Worm (Caenorhabditis elegans): ENCODE results near the gene F09F7.5.
A peak's percentile ranks its signal among the peaks of the same experiment; 100 is the strongest.

Gene F09F7.5

ce11 chrIII:5582766-5583165 lies 36.0 kb downstream of the F09F7.5 start, which contains the start of the genes F56D2.8 and uev-2:
Gene F56D2.8 (minus strand): TSS chrIII:5582866.
Gene uev-2 (plus strand): TSS chrIII:5583125.
- TF ChIP-seq cog-1 (tag; optimal IDR thresholded peaks at IDR 0.05), result no peak
- TF ChIP-seq tab-1 (GFP tag; IDR thresholded peaks at IDR 0.05), result no peak
- no peak for TF ChIP-seq ztf-29 (GFP tag; IDR thresholded peaks at IDR 0.05)
- no peak for TF ChIP-seq klf-2 (GFP tag; conservative IDR thresholded peaks at IDR 0.05)
- no peak for TF ChIP-seq T22C8.4 (GFP tag; IDR thresholded peaks at IDR 0.05)
- TF ChIP-seq ref-1 (GFP tag; conservative IDR thresholded peaks at IDR 0.05), result no peak
- TF ChIP-seq med-1 (GFP tag; optimal IDR thresholded peaks at IDR 0.05; ENCODE audit: insufficient read depth), result no peak
- TF ChIP-seq ztf-23 (GFP tag; IDR thresholded peaks at IDR 0.05), result no peak
- no peak for TF ChIP-seq flt-1 (GFP tag; IDR thresholded peaks at IDR 0.05)

ce11 chrIII:5584647-5585046 lies 37.9 kb downstream of the F09F7.5 start, which contains the start of gene F56D2.3:
Gene F56D2.3 (plus strand): TSS chrIII:5584947.
- TF ChIP-seq tab-1 (GFP tag; IDR thresholded peaks at IDR 0.05) (no peak), flt-1 (GFP tag; IDR thresholded peaks at IDR 0.05) (no peak), med-1 (GFP tag; optimal IDR thresholded peaks at IDR 0.05; ENCODE audit: insufficient read depth) (no peak), ztf-29 (GFP tag; IDR thresholded peaks at IDR 0.05) (no peak), cog-1 (tag; optimal IDR thresholded peaks at IDR 0.05) (no peak), T22C8.4 (GFP tag; IDR thresholded peaks at IDR 0.05) (no peak), ztf-23 (GFP tag; IDR thresholded peaks at IDR 0.05) (no peak), klf-2 (GFP tag; conservative IDR thresholded peaks at IDR 0.05) (no peak), ref-1 (GFP tag; conservative IDR thresholded peaks at IDR 0.05) (no peak)

DNA sequence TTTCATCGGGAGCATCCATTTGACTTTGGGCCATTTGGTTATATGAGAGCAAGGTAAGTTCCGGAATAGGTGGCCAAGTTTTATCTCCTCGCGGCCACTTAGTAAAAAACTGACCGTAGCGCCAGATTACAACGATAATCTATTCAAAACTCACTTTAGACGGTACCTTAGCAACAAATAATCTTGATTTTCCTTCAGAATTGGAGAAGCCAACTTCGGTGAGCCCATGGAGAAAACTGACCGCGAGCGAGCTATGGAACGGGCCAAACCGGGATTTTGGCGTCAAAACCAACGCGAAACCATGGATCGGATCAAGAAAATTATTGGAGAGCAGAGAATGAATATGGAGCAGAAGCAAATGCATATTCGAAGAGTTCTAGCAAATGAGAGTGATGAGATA lies 38.9 kb downstream of the F09F7.5 start:
- no peak for TF ChIP-seq med-1 (GFP tag; optimal IDR thresholded peaks at IDR 0.05; ENCODE audit: insufficient read depth)
- no peak for TF ChIP-seq ztf-23 (GFP tag; IDR thresholded peaks at IDR 0.05)
- TF ChIP-seq ref-1 (GFP tag; conservative IDR thresholded peaks at IDR 0.05), result no peak
- TF ChIP-seq T22C8.4 (GFP tag; IDR thresholded peaks at IDR 0.05), result no peak
- TF ChIP-seq ztf-29 (GFP tag; IDR thresholded peaks at IDR 0.05), result no peak
- no peak for TF ChIP-seq flt-1 (GFP tag; IDR thresholded peaks at IDR 0.05)
- TF ChIP-seq klf-2 (GFP tag; conservative IDR thresholded peaks at IDR 0.05), result no peak
- TF ChIP-seq tab-1 (GFP tag; IDR thresholded peaks at IDR 0.05), result no peak
- no peak for TF ChIP-seq cog-1 (tag; optimal IDR thresholded peaks at IDR 0.05)

DNA sequence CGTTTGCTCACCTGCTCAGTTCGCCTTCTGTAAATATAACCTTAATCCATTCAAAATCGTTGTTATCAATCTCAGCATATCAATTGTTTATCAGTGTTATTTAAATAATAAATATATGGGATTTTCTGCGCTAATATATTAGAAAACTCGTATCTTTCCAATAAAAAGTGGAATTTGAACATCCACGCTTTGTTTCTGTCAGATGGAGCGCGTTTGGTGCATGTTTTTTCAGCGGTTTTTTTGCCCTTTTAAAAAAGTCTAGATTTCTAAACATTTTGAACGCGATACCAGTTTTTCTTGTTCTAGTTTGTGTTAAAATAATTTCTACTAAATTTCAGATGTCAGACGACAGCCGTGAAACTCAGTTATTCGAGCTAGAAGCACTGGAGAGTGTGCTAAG lies 40.1 kb downstream of the F09F7.5 start, which contains the start of gene F56D2.2:
Gene F56D2.2 (plus strand): TSS at position 339 of the 400 bp plus-strand sequence.
- TF ChIP-seq klf-2 (GFP tag; conservative IDR thresholded peaks at IDR 0.05) (no peak), flt-1 (GFP tag; IDR thresholded peaks at IDR 0.05) (0 out of 2 replicates have a peak, but pooled peaks have one; percentile 44), cog-1 (tag; optimal IDR thresholded peaks at IDR 0.05) (no peak), med-1 (GFP tag; optimal IDR thresholded peaks at IDR 0.05; ENCODE audit: insufficient read depth) (no peak)

ce11 chrIII:5588746-5589145 lies 42.0 kb downstream of the F09F7.5 start:
- no peak for TF ChIP-seq tab-1 (GFP tag; IDR thresholded peaks at IDR 0.05)
- no peak for TF ChIP-seq T22C8.4 (GFP tag; IDR thresholded peaks at IDR 0.05)
- TF ChIP-seq ztf-29 (GFP tag; IDR thresholded peaks at IDR 0.05), result no peak
- TF ChIP-seq cog-1 (tag; optimal IDR thresholded peaks at IDR 0.05), result no peak
- TF ChIP-seq ref-1 (GFP tag; conservative IDR thresholded peaks at IDR 0.05), result no peak
- TF ChIP-seq klf-2 (GFP tag; conservative IDR thresholded peaks at IDR 0.05), result no peak
- TF ChIP-seq ztf-23 (GFP tag; IDR thresholded peaks at IDR 0.05), result no peak
- no peak for TF ChIP-seq flt-1 (GFP tag; IDR thresholded peaks at IDR 0.05)
- no peak for TF ChIP-seq med-1 (GFP tag; optimal IDR thresholded peaks at IDR 0.05; ENCODE audit: insufficient read depth)

DNA sequence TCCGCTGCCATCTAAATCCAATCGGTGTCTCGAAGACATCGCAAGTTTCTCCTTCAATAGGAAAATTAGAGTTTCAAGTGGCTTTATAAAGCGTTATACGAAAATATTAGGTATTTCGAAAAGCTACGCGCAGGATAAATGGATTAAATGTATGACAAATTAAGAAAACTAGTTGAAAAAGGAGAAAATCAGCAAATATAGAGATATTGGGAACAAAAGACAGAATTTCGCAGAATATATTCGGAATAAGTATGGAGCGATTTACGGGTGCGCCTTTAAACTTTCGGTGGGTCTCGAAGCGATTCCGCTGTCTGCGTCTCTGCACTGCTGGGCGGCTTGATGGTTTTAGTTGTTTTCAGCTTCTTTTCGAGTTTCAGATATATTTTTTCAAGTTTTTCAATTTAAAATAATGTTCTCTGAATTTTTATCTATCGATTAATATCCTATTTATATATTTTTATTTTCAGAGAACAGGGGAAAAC lies 44.9 kb downstream of the F09F7.5 start, which contains the start of the genes ddx-15 and ucr-1:
Gene ddx-15 (minus strand): TSS at position 51 of the 482 bp plus-strand sequence.
Gene ucr-1 (plus strand): TSS at position 468 of the 482 bp plus-strand sequence.
- TF ChIP-seq flt-1 (GFP tag; IDR thresholded peaks at IDR 0.05) (no peak), ztf-23 (GFP tag; IDR thresholded peaks at IDR 0.05) (0 out of 2 replicates have a peak, but pooled peaks have one; percentile 39)

- no peak for TF ChIP-seq ref-1 (GFP tag; conservative IDR thresholded peaks at IDR 0.05)
- no peak for TF ChIP-seq ztf-23 (GFP tag; IDR thresholded peaks at IDR 0.05)
- no peak for TF ChIP-seq cog-1 (tag; optimal IDR thresholded peaks at IDR 0.05)
- no peak for TF ChIP-seq flt-1 (GFP tag; IDR thresholded peaks at IDR 0.05)
- no peak for TF ChIP-seq tab-1 (GFP tag; IDR thresholded peaks at IDR 0.05)
- no peak for TF ChIP-seq klf-2 (GFP tag; conservative IDR thresholded peaks at IDR 0.05)
- no peak for TF ChIP-seq ztf-29 (GFP tag; IDR thresholded peaks at IDR 0.05)
- TF ChIP-seq med-1 (GFP tag; optimal IDR thresholded peaks at IDR 0.05; ENCODE audit: insufficient read depth), result no peak
These were observed 47.6 kb downstream of the F09F7.5 start for ce11 chrIII:5594350-5594749.

DNA sequence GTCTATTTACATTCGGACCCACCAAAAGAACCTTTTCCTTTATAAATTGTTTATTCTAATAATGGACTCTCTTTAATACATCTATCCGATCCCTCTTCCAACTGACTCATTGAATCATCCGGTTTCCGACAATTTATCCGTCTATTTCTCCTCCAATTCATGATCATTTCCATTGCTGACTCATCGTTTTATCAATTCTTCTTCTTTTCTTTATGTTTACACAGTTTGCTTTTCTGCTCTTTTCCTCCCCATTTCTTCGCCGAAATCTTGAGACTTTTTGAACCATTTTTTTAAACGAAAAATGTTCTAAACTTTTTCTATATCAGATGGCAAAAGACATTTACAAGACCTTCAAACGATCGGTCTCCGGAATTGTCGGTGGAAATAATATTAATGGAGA lies 48.7 kb downstream of the F09F7.5 start, which contains the start of gene ced-6:
Gene ced-6 (plus strand): TSS at position 327 of the 400 bp plus-strand sequence.
- TF ChIP-seq flt-1 (GFP tag; IDR thresholded peaks at IDR 0.05) (no peak), klf-2 (GFP tag; conservative IDR thresholded peaks at IDR 0.05) (no peak), med-1 (GFP tag; optimal IDR thresholded peaks at IDR 0.05; ENCODE audit: insufficient read depth) (no peak), cog-1 (tag; optimal IDR thresholded peaks at IDR 0.05) (no peak), ztf-23 (GFP tag; IDR thresholded peaks at IDR 0.05) (no peak), ztf-29 (GFP tag; IDR thresholded peaks at IDR 0.05) (no peak)

ce11 chrIII:5599958-5600357 lies 53.2 kb downstream of the F09F7.5 start, which contains the start of gene wdr-37:
Gene wdr-37 (minus strand): TSS chrIII:5600058.
- TF ChIP-seq ztf-29 (GFP tag; IDR thresholded peaks at IDR 0.05) (no peak), cog-1 (tag; optimal IDR thresholded peaks at IDR 0.05) (no peak), tab-1 (GFP tag; IDR thresholded peaks at IDR 0.05) (no peak), flt-1 (GFP tag; IDR thresholded peaks at IDR 0.05) (no peak), ztf-23 (GFP tag; IDR thresholded peaks at IDR 0.05) (no peak), med-1 (GFP tag; optimal IDR thresholded peaks at IDR 0.05; ENCODE audit: insufficient read depth) (no peak), ref-1 (GFP tag; conservative IDR thresholded peaks at IDR 0.05) (no peak), klf-2 (GFP tag; conservative IDR thresholded peaks at IDR 0.05) (no peak), T22C8.4 (GFP tag; IDR thresholded peaks at IDR 0.05) (no peak)

All from whole organism, midembryonic.